Worm (Caenorhabditis elegans): ENCODE results near the gene phf-30.
A peak's percentile ranks its signal among the peaks of the same experiment; 100 is the strongest.

phf-30 gene

DNA sequence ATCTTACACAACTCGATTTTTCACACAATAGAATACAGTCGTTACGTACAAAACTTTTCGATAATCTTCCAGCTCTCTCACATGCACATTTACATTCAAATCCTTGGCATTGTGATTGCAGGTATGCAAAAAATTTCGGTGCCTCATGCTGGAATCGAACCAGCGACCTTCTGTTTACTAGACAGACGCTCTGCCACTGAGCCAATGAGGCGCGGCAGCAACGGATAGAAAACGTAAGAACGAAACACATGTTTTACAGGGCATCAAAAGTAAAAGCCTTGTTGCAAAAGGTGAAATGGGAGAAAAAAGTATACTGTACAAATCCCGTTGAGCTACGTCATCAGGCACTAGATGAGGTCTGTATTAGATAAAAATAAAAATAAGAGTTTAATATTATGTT lies 27.1 kb downstream of the phf-30 start:
- peak; percentile 57; the same call in 1 of the 2 replicates for TF ChIP-seq pes-1 (GFP tag; IDR thresholded peaks at IDR 0.05)
- TF ChIP-seq ceh-13 (GFP tag; optimal IDR thresholded peaks at IDR 0.05): no peak

DNA sequence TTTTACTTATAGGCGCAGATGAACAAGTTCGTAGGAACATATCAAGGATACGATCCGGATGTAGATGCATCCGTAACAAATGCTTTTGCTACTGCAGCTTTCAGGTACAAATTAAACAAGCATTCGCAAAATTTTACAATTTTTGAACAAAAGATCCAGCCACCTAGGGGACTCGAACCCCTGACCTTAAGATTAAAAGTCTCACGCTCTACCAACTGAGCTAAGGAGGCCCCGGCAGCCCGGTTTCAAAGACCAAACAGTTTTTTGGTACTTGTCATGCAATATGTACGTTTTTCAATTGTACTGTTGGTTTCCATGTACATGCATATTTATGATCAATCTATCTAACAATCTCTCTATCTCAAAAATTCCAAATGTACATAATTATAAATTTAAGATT lies 30.6 kb downstream of the phf-30 start:
- no peak for TF ChIP-seq hmg-4 (GFP tag; optimal IDR thresholded peaks at IDR 0.05)
- no peak for TF ChIP-seq hnd-1 (tag; optimal IDR thresholded peaks at IDR 0.05)
- no peak for TF ChIP-seq B0310.2 (tag; optimal IDR thresholded peaks at IDR 0.05)
- no peak for TF ChIP-seq ceh-36 (tag; optimal IDR thresholded peaks at IDR 0.05)
- TF ChIP-seq flt-1 (GFP tag; IDR thresholded peaks at IDR 0.05): no peak
- no peak for TF ChIP-seq hmbx-1 (tag; optimal IDR thresholded peaks at IDR 0.05)
- no peak for TF ChIP-seq ets-7 (tag; optimal IDR thresholded peaks at IDR 0.05)
- no peak for TF ChIP-seq scrt-1 (GFP tag; IDR thresholded peaks at IDR 0.05)
- no peak for TF ChIP-seq tbx-37 (GFP tag; conservative IDR thresholded peaks at IDR 0.05)
- no peak for TF ChIP-seq tra-4 (tag; optimal IDR thresholded peaks at IDR 0.05)
- no peak for TF ChIP-seq pes-1 (GFP tag; IDR thresholded peaks at IDR 0.05)
- TF ChIP-seq aly-1 (tag; optimal IDR thresholded peaks at IDR 0.05): no peak
- TF ChIP-seq tbx-11 (GFP tag; IDR thresholded peaks at IDR 0.05): no peak
- no peak for TF ChIP-seq sea-1 (GFP tag; conservative IDR thresholded peaks at IDR 0.05)

ce11 chrV:8500348-8500747 lies 31.5 kb downstream of the phf-30 start:
- TF ChIP-seq F13C5.2 (tag; optimal IDR thresholded peaks at IDR 0.05) (peak; percentile 99), sea-1 (GFP tag; conservative IDR thresholded peaks at IDR 0.05) (peak; percentile 100), pes-1 (GFP tag; IDR thresholded peaks at IDR 0.05) (peak; percentile 99), hmbx-1 (tag; optimal IDR thresholded peaks at IDR 0.05) (peak; percentile 93), tra-4 (tag; optimal IDR thresholded peaks at IDR 0.05) (peak; percentile 96), hmg-4 (GFP tag; optimal IDR thresholded peaks at IDR 0.05) (peak; percentile 100), aly-1 (tag; optimal IDR thresholded peaks at IDR 0.05) (peak; percentile 98), hnd-1 (tag; optimal IDR thresholded peaks at IDR 0.05) (peak; percentile 97), scrt-1 (GFP tag; IDR thresholded peaks at IDR 0.05) (peak; percentile 99), B0310.2 (tag; optimal IDR thresholded peaks at IDR 0.05) (peak; percentile 98), ama-1 (optimal IDR thresholded peaks at IDR 0.05) (no peak), tbx-11 (GFP tag; IDR thresholded peaks at IDR 0.05) (peak; percentile 99), ceh-36 (tag; optimal IDR thresholded peaks at IDR 0.05) (peak; percentile 98), flt-1 (GFP tag; IDR thresholded peaks at IDR 0.05) (peak; percentile 99), tbx-37 (GFP tag; conservative IDR thresholded peaks at IDR 0.05) (peak; percentile 99), ceh-13 (GFP tag; optimal IDR thresholded peaks at IDR 0.05) (peak; percentile 98), ets-7 (tag; optimal IDR thresholded peaks at IDR 0.05) (peak; percentile 96)

- no peak for TF ChIP-seq B0310.2 (tag; optimal IDR thresholded peaks at IDR 0.05)
- no peak for TF ChIP-seq flt-1 (GFP tag; IDR thresholded peaks at IDR 0.05)
- TF ChIP-seq ceh-36 (tag; optimal IDR thresholded peaks at IDR 0.05): no peak
- TF ChIP-seq aly-1 (tag; optimal IDR thresholded peaks at IDR 0.05): no peak
- TF ChIP-seq F13C5.2 (tag; optimal IDR thresholded peaks at IDR 0.05): no peak
- TF ChIP-seq sea-1 (GFP tag; conservative IDR thresholded peaks at IDR 0.05): no peak
- TF ChIP-seq pes-1 (GFP tag; IDR thresholded peaks at IDR 0.05): no peak
- no peak for TF ChIP-seq ama-1 (optimal IDR thresholded peaks at IDR 0.05)
- TF ChIP-seq tra-4 (tag; optimal IDR thresholded peaks at IDR 0.05): no peak
- TF ChIP-seq tbx-11 (GFP tag; IDR thresholded peaks at IDR 0.05): no peak
- no peak for TF ChIP-seq hnd-1 (tag; optimal IDR thresholded peaks at IDR 0.05)
- TF ChIP-seq ets-7 (tag; optimal IDR thresholded peaks at IDR 0.05): no peak
- no peak for TF ChIP-seq tbx-37 (GFP tag; conservative IDR thresholded peaks at IDR 0.05)
- TF ChIP-seq ceh-13 (GFP tag; optimal IDR thresholded peaks at IDR 0.05): no peak
- TF ChIP-seq scrt-1 (GFP tag; IDR thresholded peaks at IDR 0.05): no peak
- TF ChIP-seq hmbx-1 (tag; optimal IDR thresholded peaks at IDR 0.05): no peak
- no peak for TF ChIP-seq hmg-4 (GFP tag; optimal IDR thresholded peaks at IDR 0.05)
These were observed 38.5 kb downstream of the phf-30 start, which contains the start of gene ZK994.6 for ce11 chrV:8507324-8507723. ZK994.6 (minus strand) TSS chrV:8507424.

ce11 chrV:8513361-8513760 lies 44.5 kb downstream of the phf-30 start, which contains the start of gene F45F2.9:
F45F2.9 (minus strand) TSS chrV:8513461.
- no peak for TF ChIP-seq ceh-13 (GFP tag; optimal IDR thresholded peaks at IDR 0.05)
- TF ChIP-seq ets-7 (tag; optimal IDR thresholded peaks at IDR 0.05): no peak
- TF ChIP-seq scrt-1 (GFP tag; IDR thresholded peaks at IDR 0.05): no peak
- TF ChIP-seq hmbx-1 (tag; optimal IDR thresholded peaks at IDR 0.05): no peak
- TF ChIP-seq F13C5.2 (tag; optimal IDR thresholded peaks at IDR 0.05): no peak
- TF ChIP-seq tra-4 (tag; optimal IDR thresholded peaks at IDR 0.05): no peak

DNA sequence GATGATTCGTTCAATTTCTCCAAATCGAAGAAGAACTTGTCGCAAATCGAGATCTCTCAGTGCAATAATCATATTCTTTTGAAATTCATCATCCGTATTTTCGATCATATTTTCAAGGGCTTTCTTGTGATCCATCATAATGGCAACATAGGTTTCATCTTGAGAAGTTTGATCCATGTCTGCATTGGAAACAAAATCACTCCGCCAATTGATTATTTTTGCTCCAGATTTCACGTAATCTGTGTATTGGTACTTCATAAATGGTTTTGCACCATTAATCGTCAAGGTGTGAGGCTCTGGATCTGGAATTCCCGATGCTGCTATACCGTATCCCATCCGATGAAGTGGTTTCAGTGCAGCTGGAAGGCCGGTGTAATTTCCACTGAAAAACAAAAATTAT lies 47.6 kb downstream of the phf-30 start:
- no peak for TF ChIP-seq sea-1 (GFP tag; conservative IDR thresholded peaks at IDR 0.05)
- no peak for TF ChIP-seq flt-1 (GFP tag; IDR thresholded peaks at IDR 0.05)
- TF ChIP-seq pes-1 (GFP tag; IDR thresholded peaks at IDR 0.05): no peak
- no peak for TF ChIP-seq ceh-36 (tag; optimal IDR thresholded peaks at IDR 0.05)
- no peak for TF ChIP-seq tra-4 (tag; optimal IDR thresholded peaks at IDR 0.05)
- no peak for TF ChIP-seq scrt-1 (GFP tag; IDR thresholded peaks at IDR 0.05)

DNA sequence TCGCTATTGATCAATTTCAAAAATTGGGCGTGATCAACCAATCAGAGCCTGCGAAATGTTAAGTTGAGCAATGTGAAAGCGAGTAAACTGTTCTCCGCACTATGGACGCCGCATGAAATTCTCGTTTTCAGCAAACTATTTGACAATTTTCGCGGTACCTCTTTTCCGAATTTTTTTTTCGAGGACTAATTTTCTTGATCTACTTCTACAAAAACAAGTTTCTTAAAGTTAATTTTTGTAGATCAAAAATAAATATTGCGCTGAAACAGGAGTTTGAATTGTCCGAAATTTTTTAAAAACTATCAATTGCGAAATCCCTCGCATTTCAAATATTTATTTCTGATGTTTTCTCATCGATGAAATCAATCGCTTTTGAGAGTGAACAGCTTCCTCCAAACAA lies 48.9 kb downstream of the phf-30 start:
- TF ChIP-seq hmg-4 (GFP tag; optimal IDR thresholded peaks at IDR 0.05) (no peak), scrt-1 (GFP tag; IDR thresholded peaks at IDR 0.05) (no peak), ets-7 (tag; optimal IDR thresholded peaks at IDR 0.05) (no peak), ceh-36 (tag; optimal IDR thresholded peaks at IDR 0.05) (no peak), tra-4 (tag; optimal IDR thresholded peaks at IDR 0.05) (no peak), tbx-11 (GFP tag; IDR thresholded peaks at IDR 0.05) (no peak), ama-1 (optimal IDR thresholded peaks at IDR 0.05) (no peak), B0310.2 (tag; optimal IDR thresholded peaks at IDR 0.05) (no peak), tbx-37 (GFP tag; conservative IDR thresholded peaks at IDR 0.05) (no peak), aly-1 (tag; optimal IDR thresholded peaks at IDR 0.05) (no peak), ceh-13 (GFP tag; optimal IDR thresholded peaks at IDR 0.05) (no peak), flt-1 (GFP tag; IDR thresholded peaks at IDR 0.05) (no peak), sea-1 (GFP tag; conservative IDR thresholded peaks at IDR 0.05) (no peak), F13C5.2 (tag; optimal IDR thresholded peaks at IDR 0.05) (no peak), hnd-1 (tag; optimal IDR thresholded peaks at IDR 0.05) (no peak)

- no peak for TF ChIP-seq pes-1 (GFP tag; IDR thresholded peaks at IDR 0.05)
These were observed 49.4 kb downstream of the phf-30 start for ce11 chrV:8518283-8518682.
